Worm (Caenorhabditis elegans) whole organism, L4 larva: ENCODE data around the gene T20D4.10.

Source experiments
- F37D6.2 ChIP-seq: sonication (generic microtip); optimal IDR thresholded peaks from 2 replicates; lab custom pipeline; 2016; ENCODE audit warnings: mild to moderate bottlenecking, missing genetic modification characterization, missing compliant biosample characterization
- ama-1 ChIP-seq: fragments of 150-350 bp; optimal IDR thresholded peaks from 2 replicates; lab custom pipeline; 2014; ENCODE audit warnings: inconsistent platforms, mixed read lengths
- cey-2 ChIP-seq: sonication (generic microtip); optimal IDR thresholded peaks from 3 replicates; lab custom pipeline; 2017; ENCODE audit warnings: missing genetic modification characterization, mild to moderate bottlenecking, missing compliant biosample characterization, antibody characterized with exemption, borderline replicate concordance; ENCODE audit not compliant: insufficient read depth
- dve-1 ChIP-seq: sonication (generic microtip); optimal IDR thresholded peaks from 2 replicates; lab custom pipeline; 2017; ENCODE audit warnings: antibody characterized with exemption, mild to moderate bottlenecking, missing genetic modification characterization, missing compliant biosample characterization; ENCODE audit not compliant: insufficient read depth
- madf-5 ChIP-seq, 2 experiments: fragments of 200-800 bp; sonication (Bioruptor generic); IDR thresholded peaks; 2 replicates each; pipeline ENCODE4 v1.3.6; 2022; ENCODE audit warnings: missing compliant biosample characterization in 2 of 2, missing genetic modification characterization in 2 of 2
- nhr-10 ChIP-seq: fragments of 150-350 bp; optimal IDR thresholded peaks from 2 replicates; lab custom pipeline; 2014; ENCODE audit warnings: missing biosample characterization, missing genetic modification characterization
- nhr-11 ChIP-seq: fragments of 150-350 bp; optimal IDR thresholded peaks from 2 replicates; lab custom pipeline; 2014; ENCODE audit warnings: missing biosample characterization, missing genetic modification characterization
- nhr-25 ChIP-seq: sonication (generic microtip); optimal IDR thresholded peaks from 2 replicates; lab custom pipeline; 2017; ENCODE audit warnings: missing genetic modification characterization, mild to moderate bottlenecking, missing compliant biosample characterization, antibody characterized with exemption, moderate library complexity, borderline replicate concordance; ENCODE audit not compliant: insufficient read depth
- skn-1 ChIP-seq: fragments of 150-350 bp; optimal IDR thresholded peaks from 2 replicates; lab custom pipeline; 2014; ENCODE audit warnings: missing biosample characterization, missing genetic modification characterization
- snpc-4 ChIP-seq: fragments of 150-350 bp; optimal IDR thresholded peaks from 2 replicates; lab custom pipeline; 2014; ENCODE audit warnings: missing biosample characterization, missing genetic modification characterization
- vab-7 ChIP-seq: fragments of 200-800 bp; sonication (Bioruptor generic); IDR thresholded peaks from 2 replicates; pipeline ENCODE4 v1.3.6; 2022; ENCODE audit warnings: missing genetic modification reagents, missing genetic modification characterization, missing compliant biosample characterization

DNA sequence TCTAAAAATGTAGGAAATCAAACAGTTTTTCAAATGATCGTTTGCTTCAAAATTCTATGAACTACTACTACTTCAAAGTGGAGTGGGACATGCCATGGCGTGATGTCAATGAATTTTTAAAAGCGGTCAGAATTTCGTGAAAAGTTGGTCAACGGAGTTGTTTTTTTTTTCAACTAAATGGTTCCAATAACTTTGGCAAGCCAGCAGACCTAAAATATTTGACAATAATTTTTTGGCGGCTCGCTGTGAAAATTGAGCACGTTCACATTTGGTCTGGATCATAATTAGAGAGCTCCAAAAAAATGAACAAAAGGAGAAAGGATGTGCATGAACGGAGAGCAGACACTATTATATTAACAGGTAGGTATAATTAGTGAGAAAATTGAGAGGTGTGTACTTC is 50.3 kb downstream of the T20D4.10 start:
- TF ChIP-seq vab-7 (GFP tag; lab: Robert Waterston, UW) (no peak), cey-2 (tag; lab: Kevin White, UChicago) (no peak), ama-1 (lab: Kevin White, UChicago) (no peak), dve-1 (tag; lab: Kevin White, UChicago) (no peak), nhr-25 (tag; lab: Kevin White, UChicago) (no peak), skn-1 (tag; lab: Kevin White, UChicago) (no peak), snpc-4 (tag; lab: Kevin White, UChicago) (no peak), F37D6.2 (tag; lab: Kevin White, UChicago) (no peak), nhr-10 (no peak), madf-5 (GFP tag; IDR thresholded peaks at IDR 0.05; lab: Robert Waterston, UW) (no peak), nhr-11 (tag; lab: Kevin White, UChicago) (no peak)
